Fruit fly (Drosophila melanogaster) whole organism, embryonic: ENCODE results near the gene CG3448.

Experiments
- CG10209 ChIP-seq: fragments of 200-800 bp; sonication (Bioruptor generic); optimal IDR thresholded peaks from 3 replicates; lab custom pipeline; 2017; ENCODE audit warnings: missing biosample characterization, mild to moderate bottlenecking, missing genetic modification characterization, missing genetic modification reagents
- CG10431 ChIP-seq: fragments of 200-800 bp; sonication (Bioruptor generic); optimal IDR thresholded peaks from 3 replicates; lab custom pipeline; 2018; ENCODE audit warnings: missing biosample characterization, mild to moderate bottlenecking, missing genetic modification characterization
- CG10462 ChIP-seq: fragments of 200-800 bp; sonication (Bioruptor generic); optimal IDR thresholded peaks from 2 replicates; lab custom pipeline; 2016; ENCODE audit warnings: missing biosample characterization, missing genetic modification characterization
- CG10979 ChIP-seq: fragments of 200-800 bp; sonication (Bioruptor generic); optimal IDR thresholded peaks from 2 replicates; lab custom pipeline; 2018; ENCODE audit warnings: missing biosample characterization, mild to moderate bottlenecking, missing genetic modification characterization, moderate library complexity
- CG11456 ChIP-seq: fragments of 200-800 bp; sonication (Bioruptor generic); IDR thresholded peaks from 3 replicates; pipeline ENCODE4 v1.3.6; 2022; ENCODE audit warnings: missing biosample characterization, missing genetic modification characterization
- CG12391 ChIP-seq: fragments of 200-800 bp; sonication (Bioruptor generic); optimal IDR thresholded peaks from 3 replicates; lab custom pipeline; 2018; ENCODE audit warnings: missing biosample characterization, mild to moderate bottlenecking, missing genetic modification characterization, moderate library complexity
- CG12769 ChIP-seq: fragments of 200-800 bp; sonication (Bioruptor generic); optimal IDR thresholded peaks from 2 replicates; lab custom pipeline; 2019; ENCODE audit warnings: missing biosample characterization, mild to moderate bottlenecking, missing genetic modification characterization, moderate library complexity
- CG13296 ChIP-seq: fragments of 200-800 bp; sonication (Bioruptor generic); optimal IDR thresholded peaks from 3 replicates; lab custom pipeline; 2018; ENCODE audit warnings: missing biosample characterization, mild to moderate bottlenecking, missing genetic modification characterization
- CG14441 ChIP-seq: fragments of 200-800 bp; sonication (Bioruptor generic); IDR thresholded peaks from 2 replicates; pipeline ENCODE4 v1.3.6; 2022; ENCODE audit warnings: missing biosample characterization, missing genetic modification characterization
- CG15696 ChIP-seq: fragments of 200-800 bp; sonication (Bioruptor generic); optimal IDR thresholded peaks from 2 replicates; lab custom pipeline; 2019; ENCODE audit warnings: missing biosample characterization, mild to moderate bottlenecking, missing genetic modification characterization, moderate library complexity
- CG17912 ChIP-seq: fragments of 200-800 bp; sonication (Bioruptor generic); optimal IDR thresholded peaks from 2 replicates; lab custom pipeline; 2018; ENCODE audit warnings: missing biosample characterization, mild to moderate bottlenecking, missing genetic modification characterization
- CG18619 ChIP-seq: fragments of 200-800 bp; sonication (Bioruptor generic); optimal IDR thresholded peaks from 3 replicates; lab custom pipeline; 2017; ENCODE audit warnings: missing biosample characterization, mild to moderate bottlenecking, missing genetic modification characterization
- CG2116 ChIP-seq: fragments of 200-800 bp; sonication (Bioruptor generic); optimal IDR thresholded peaks from 3 replicates; lab custom pipeline; 2018; ENCODE audit warnings: missing biosample characterization, mild to moderate bottlenecking, missing genetic modification characterization
- CG2712 ChIP-seq: fragments of 200-800 bp; optimal IDR thresholded peaks from 3 replicates; lab custom pipeline; 2019; ENCODE audit warnings: missing biosample characterization, mild to moderate bottlenecking, missing genetic modification characterization, moderate library complexity
- CG3281 ChIP-seq: fragments of 200-800 bp; sonication (Bioruptor generic); optimal IDR thresholded peaks from 3 replicates; lab custom pipeline; 2017; ENCODE audit warnings: missing biosample characterization, mild to moderate bottlenecking, missing genetic modification characterization
- CG6791 ChIP-seq: fragments of 200-800 bp; sonication (Bioruptor generic); IDR thresholded peaks from 3 replicates; pipeline ENCODE4 v1.3.6; 2022; ENCODE audit warnings: missing biosample characterization, missing genetic modification characterization; ENCODE audit not compliant: partially characterized antibody
- CG7271 ChIP-seq: fragments of 200-800 bp; sonication (Bioruptor generic); optimal IDR thresholded peaks from 2 replicates; lab custom pipeline; 2018; ENCODE audit warnings: missing biosample characterization, mild to moderate bottlenecking, missing genetic modification characterization, moderate library complexity
- CG7745 ChIP-seq: fragments of 200-800 bp; sonication (Bioruptor generic); optimal IDR thresholded peaks from 2 replicates; lab custom pipeline; 2018; ENCODE audit warnings: missing biosample characterization, mild to moderate bottlenecking, missing genetic modification characterization, moderate library complexity
- CG8359 ChIP-seq: fragments of 200-800 bp; sonication (Bioruptor generic); optimal IDR thresholded peaks from 2 replicates; lab custom pipeline; 2017; ENCODE audit warnings: missing biosample characterization, mild to moderate bottlenecking, missing genetic modification characterization, borderline replicate concordance
- CG9609 ChIP-seq: fragments of 200-800 bp; sonication (Bioruptor generic); optimal IDR thresholded peaks from 3 replicates; lab custom pipeline; 2016; ENCODE audit warnings: missing biosample characterization, missing genetic modification characterization
- CG9727 ChIP-seq: fragments of 200-800 bp; sonication (Bioruptor generic); optimal IDR thresholded peaks from 3 replicates; lab custom pipeline; 2017; ENCODE audit warnings: missing biosample characterization, mild to moderate bottlenecking, missing genetic modification characterization
- CG9797 ChIP-seq: fragments of 200-800 bp; sonication (Bioruptor generic); optimal IDR thresholded peaks from 3 replicates; lab custom pipeline; 2018; ENCODE audit warnings: missing biosample characterization, mild to moderate bottlenecking, missing genetic modification characterization
- Dp ChIP-seq: fragments of 200-800 bp; sonication (Bioruptor generic); optimal IDR thresholded peaks from 2 replicates; lab custom pipeline; 2018; ENCODE audit warnings: missing biosample characterization, mild to moderate bottlenecking, missing genetic modification characterization, moderate library complexity
- Fer2 ChIP-seq: fragments of 200-800 bp; sonication (Bioruptor generic); optimal IDR thresholded peaks from 2 replicates; lab custom pipeline; 2018; ENCODE audit warnings: missing biosample characterization, mild to moderate bottlenecking, missing genetic modification characterization, moderate library complexity
- Gsc ChIP-seq: fragments of 200-800 bp; sonication (Bioruptor generic); IDR thresholded peaks from 2 replicates; pipeline ENCODE4 v1.3.6; 2022; ENCODE audit warnings: missing biosample characterization, missing genetic modification characterization
- HmgZ ChIP-seq: fragments of 200-800 bp; sonication (Bioruptor generic); optimal IDR thresholded peaks from 2 replicates; lab custom pipeline; 2018; ENCODE audit warnings: missing biosample characterization, mild to moderate bottlenecking, missing genetic modification characterization
- Hmx ChIP-seq: fragments of 200-800 bp; sonication (Bioruptor generic); optimal IDR thresholded peaks from 2 replicates; lab custom pipeline; 2016; ENCODE audit warnings: missing biosample characterization, missing genetic modification characterization
- Oaz ChIP-seq: fragments of 200-800 bp; sonication (Bioruptor generic); IDR thresholded peaks from 2 replicates; pipeline ENCODE4 v1.3.6; 2022; ENCODE audit warnings: missing biosample characterization, missing genetic modification characterization
- Ptx1 ChIP-seq: fragments of 200-800 bp; sonication (Bioruptor generic); IDR thresholded peaks from 2 replicates; pipeline ENCODE4 v1.3.6; 2022; ENCODE audit warnings: missing biosample characterization, missing genetic modification characterization
- Sin3A ChIP-seq: fragments of >200 bp; optimal IDR thresholded peaks from 2 replicates; lab custom pipeline; 2018
- Trl ChIP-seq, 3 experiments: fragments of >200 bp in 2 of 3; fragments of 200-800 bp in 1 of 3; sonication (Bioruptor generic) in 1 of 3; optimal IDR thresholded peaks; 2 replicates in 1 of 3; 3 replicates in 2 of 3; lab custom pipeline; 2016 to 2017; ENCODE audit warnings: missing biosample characterization in 1 of 3, missing genetic modification characterization in 1 of 3
- YL-1 ChIP-seq: fragments of 200-800 bp; sonication (Bioruptor generic); optimal IDR thresholded peaks from 3 replicates; lab custom pipeline; 2017; ENCODE audit warnings: missing biosample characterization, mild to moderate bottlenecking, missing genetic modification characterization
- amos ChIP-seq: fragments of 200-800 bp; sonication (Bioruptor generic); IDR thresholded peaks from 2 replicates; pipeline ENCODE4 v1.3.6; 2022; ENCODE audit warnings: missing biosample characterization, missing genetic modification characterization; ENCODE audit not compliant: partially characterized antibody
- ash1 ChIP-seq: fragments of 200-800 bp; sonication (Bioruptor generic); optimal IDR thresholded peaks from 2 replicates; lab custom pipeline; 2018; ENCODE audit warnings: missing biosample characterization, mild to moderate bottlenecking, missing genetic modification characterization
- ato ChIP-seq: fragments of 200-800 bp; sonication (Bioruptor generic); IDR thresholded peaks from 2 replicates; pipeline ENCODE4 v1.3.6; 2022; ENCODE audit warnings: missing biosample characterization, missing genetic modification characterization; ENCODE audit not compliant: partially characterized antibody
- dati ChIP-seq: fragments of 200-800 bp; sonication (Bioruptor generic); IDR thresholded peaks from 2 replicates; pipeline ENCODE4 v1.3.6; 2022; ENCODE audit warnings: missing biosample characterization, missing genetic modification characterization
- gro ChIP-seq: fragments of 200-800 bp; sonication (Bioruptor generic); optimal IDR thresholded peaks from 2 replicates; lab custom pipeline; 2016; ENCODE audit warnings: missing biosample characterization, missing genetic modification characterization
- hb ChIP-seq: fragments of 200-800 bp; sonication (Bioruptor generic); IDR thresholded peaks from 3 replicates; pipeline ENCODE4 v1.3.6; 2022; ENCODE audit warnings: missing biosample characterization, missing genetic modification characterization; ENCODE audit not compliant: partially characterized antibody
- hkb ChIP-seq, 2 experiments: fragments of 200-800 bp in 1 of 2; fragments of >200 bp in 1 of 2; sonication (Bioruptor generic) in 1 of 2; IDR thresholded peaks in 1 of 2; optimal IDR thresholded peaks in 1 of 2; 2 replicates each; pipeline versions ENCODE4 v1.3.6 to Lab custom; 2017 to 2022; ENCODE audit warnings: missing biosample characterization in 1 of 2, missing genetic modification characterization in 1 of 2
- inv ChIP-seq: fragments of 200-800 bp; sonication (Bioruptor generic); IDR thresholded peaks from 2 replicates; pipeline ENCODE4 v1.3.6; 2022; ENCODE audit warnings: missing biosample characterization, missing genetic modification characterization; ENCODE audit not compliant: partially characterized antibody
- knrl ChIP-seq: fragments of 200-800 bp; sonication (Bioruptor generic); IDR thresholded peaks from 3 replicates; pipeline ENCODE4 v1.3.6; 2022; ENCODE audit warnings: missing biosample characterization, missing genetic modification characterization; ENCODE audit not compliant: partially characterized antibody
- nerfin-1 ChIP-seq: fragments of 200-800 bp; sonication (Bioruptor generic); optimal IDR thresholded peaks from 3 replicates; lab custom pipeline; 2019; ENCODE audit warnings: missing biosample characterization, mild to moderate bottlenecking, missing genetic modification characterization, moderate library complexity
- rib ChIP-seq: fragments of 200-800 bp; sonication (Bioruptor generic); IDR thresholded peaks from 2 replicates; pipeline ENCODE4 v1.3.6; 2022; ENCODE audit warnings: missing biosample characterization, missing genetic modification characterization
- sens ChIP-seq: fragments of 200-800 bp; sonication (Bioruptor generic); peaks from one replicate; lab custom pipeline; 2016; ENCODE audit warnings: missing biosample characterization, missing genetic modification characterization
- so ChIP-seq: fragments of 200-800 bp; sonication (Bioruptor generic); IDR thresholded peaks from 3 replicates; pipeline ENCODE4 v1.3.6; 2022; ENCODE audit warnings: missing biosample characterization, missing genetic modification characterization
- tap ChIP-seq: fragments of 200-800 bp; optimal IDR thresholded peaks from 3 replicates; lab custom pipeline; 2019; ENCODE audit warnings: missing biosample characterization, mild to moderate bottlenecking, missing genetic modification characterization, moderate library complexity
- toy ChIP-seq: fragments of 200-800 bp; sonication (Bioruptor generic); IDR thresholded peaks from 2 replicates; pipeline ENCODE4 v1.3.6; 2022; ENCODE audit warnings: missing biosample characterization, missing genetic modification characterization
- wek ChIP-seq: fragments of 200-800 bp; sonication (Bioruptor generic); optimal IDR thresholded peaks from 3 replicates; lab custom pipeline; 2018; ENCODE audit warnings: missing biosample characterization, mild to moderate bottlenecking, missing genetic modification characterization, moderate library complexity
- wor ChIP-seq: fragments of 200-800 bp; sonication (Bioruptor generic); IDR thresholded peaks from 2 replicates; pipeline ENCODE4 v1.3.6; 2022; ENCODE audit warnings: missing biosample characterization, missing genetic modification characterization

The CG3448 gene

DNA sequence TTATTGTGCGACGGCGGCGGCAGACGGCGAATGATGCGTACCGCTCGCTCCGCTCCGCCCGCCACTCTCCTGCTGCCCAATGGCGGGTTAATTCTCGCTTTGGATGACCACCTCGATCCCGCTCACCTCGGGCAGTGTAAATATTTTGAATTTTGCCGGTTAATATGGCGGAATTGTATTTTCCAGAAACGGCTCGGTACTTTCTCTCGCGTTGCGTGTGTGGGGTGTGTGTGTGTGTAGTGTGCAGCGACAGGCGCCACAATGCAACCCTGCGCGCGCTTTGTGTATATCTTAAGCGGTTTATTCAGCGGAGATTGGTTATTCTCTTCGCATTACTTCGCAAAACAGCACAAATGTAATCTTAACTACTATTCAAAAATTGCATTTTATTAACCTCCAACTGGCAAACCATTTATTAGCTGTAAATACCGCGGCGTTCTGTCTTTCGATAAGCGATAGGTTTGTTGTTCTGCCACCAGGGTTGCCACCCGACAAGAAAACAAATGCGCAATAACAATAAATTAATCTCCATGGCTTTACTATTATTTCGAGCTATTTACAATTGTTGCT is 4.5 kb upstream of the CG3448 start, which contains the start of the genes phol and CG3552 (continued):
- TF ChIP-seq gro (GFP tag; lab: Kevin White, UChicago) (no peak), Ptx1 (GFP tag; lab: Robert Waterston, UW) (no peak), inv (GFP tag; lab: Robert Waterston, UW) (peak; percentile 39), YL-1 (GFP tag; lab: Kevin White, UChicago) (peak; percentile 79), Hmx (GFP tag; lab: Kevin White, UChicago) (no peak), CG15696 (tag; lab: Kevin White, UChicago) (no peak), CG9727 (peak; percentile 33), CG2712 (tag; lab: Kevin White, UChicago) (peak; percentile 16), Dp (GFP tag; lab: Kevin White, UChicago) (peak; percentile 48), ato (peak; percentile 16; the same call in 1 of the 2 replicates), HmgZ (tag; lab: Kevin White, UChicago) (peak; percentile 3), Trl (optimal IDR thresholded peaks at IDR 0.05; lab: Kevin White, UChicago) (peak in 1 of 2 experiments; percentile 10), Trl (GFP tag; optimal IDR thresholded peaks at IDR 0.05; lab: Kevin White, UChicago) (no peak), CG9797 (GFP tag; lab: Kevin White, UChicago) (peak; percentile 44), CG17912 (no peak), knrl (GFP tag; lab: Robert Waterston, UW) (0 out of 3 replicates have a peak, but pooled peaks have one; percentile 37), amos (GFP tag; lab: Robert Waterston, UW) (no peak; the same call in none of the 2 replicates), CG12391 (tag; lab: Kevin White, UChicago) (peak; percentile 34), CG10979 (tag; lab: Kevin White, UChicago) (peak; percentile 7), CG10462 (GFP tag; lab: Kevin White, UChicago) (no peak), CG12769 (tag; lab: Kevin White, UChicago) (peak; percentile 10), CG6791 (GFP tag; lab: Robert Waterston, UW) (peak; percentile 27; the same call in 2 of the 3 replicates), wek (GFP tag; lab: Kevin White, UChicago) (no peak), CG13296 (GFP tag; lab: Kevin White, UChicago) (peak; percentile 9), CG14441 (GFP tag; lab: Robert Waterston, UW) (no peak), rib (GFP tag; lab: Robert Waterston, UW) (no peak), Sin3A (lab: Kevin White, UChicago) (peak; percentile 84), CG11456 (GFP tag; lab: Robert Waterston, UW) (no peak), CG2116 (GFP tag; lab: Kevin White, UChicago) (peak; percentile 98), sens (peak; percentile 64), CG9609 (GFP tag; lab: Kevin White, UChicago) (no peak), hkb (optimal IDR thresholded peaks at IDR 0.05; lab: Kevin White, UChicago) (peak; percentile 3), hkb (GFP tag; IDR thresholded peaks at IDR 0.05; lab: Robert Waterston, UW) (no peak), CG7271 (tag; lab: Kevin White, UChicago) (no peak), Gsc (GFP tag; lab: Robert Waterston, UW) (no peak), Fer2 (no peak), tap (no peak), CG7745 (tag; lab: Kevin White, UChicago) (no peak), CG8359 (no peak), dati (GFP tag; lab: Robert Waterston, UW) (no peak), hb (peak; percentile 45; the same call in 1 of the 3 replicates), ash1 (GFP tag; lab: Kevin White, UChicago) (no peak), toy (GFP tag; lab: Robert Waterston, UW) (no peak), CG10431 (GFP tag; lab: Kevin White, UChicago) (no peak), CG3281 (GFP tag; lab: Kevin White, UChicago) (no peak), wor (GFP tag; lab: Robert Waterston, UW) (no peak), CG18619 (no peak), so (GFP tag; lab: Robert Waterston, UW) (no peak), nerfin-1 (peak; percentile 10), CG10209 (GFP tag; lab: Kevin White, UChicago) (no peak), Oaz (GFP tag; lab: Robert Waterston, UW) (no peak)
